Worm (Caenorhabditis elegans): ENCODE results near the gene C55A6.11.
"Not testable (repeated sequence)": the region's sequence is repeated elsewhere in the genome, so short reads cannot be mapped to it uniquely, and the experiment has no call there.

C55A6.11 gene

DNA sequence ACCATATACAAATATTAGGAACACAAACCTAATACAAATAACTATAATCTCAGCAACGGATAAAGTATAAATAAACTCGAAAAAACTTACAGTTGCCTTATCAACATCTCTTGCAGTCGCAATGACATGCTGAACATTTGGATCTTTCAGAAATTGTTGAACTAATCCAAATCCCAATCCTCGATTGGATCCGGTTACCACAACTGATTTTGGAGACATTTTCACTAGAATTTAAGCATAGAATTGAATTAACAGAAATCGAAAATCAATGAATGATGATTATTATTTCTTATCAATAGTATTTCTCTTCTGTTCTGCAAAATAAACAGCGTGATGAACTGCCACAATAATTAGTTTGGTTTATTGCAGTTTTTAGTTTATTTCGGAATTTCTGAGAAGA, at the start of gene C55A6.11, which contains the start of gene C55A6.7:
Gene C55A6.11 (plus strand): TSS at position 301 of the 400 bp plus-strand sequence.
Gene C55A6.7 (minus strand): TSS at position 316 of the 400 bp plus-strand sequence.
- no peak for TF ChIP-seq ahr-1 (tag; optimal IDR thresholded peaks at IDR 0.05)
- no peak for TF ChIP-seq ztf-16 (tag; optimal IDR thresholded peaks at IDR 0.05)
- no peak for TF ChIP-seq fax-1 (tag; optimal IDR thresholded peaks at IDR 0.05)
- no peak for TF ChIP-seq ceh-6 (GFP tag; optimal IDR thresholded peaks at IDR 0.05)
- TF ChIP-seq hlh-8 (tag; optimal IDR thresholded peaks at IDR 0.05) = no peak
- no peak for TF ChIP-seq odd-2 (tag; optimal IDR thresholded peaks at IDR 0.05)
- TF ChIP-seq madf-2 (tag; optimal IDR thresholded peaks at IDR 0.05) = no peak
- TF ChIP-seq unc-42 (tag; optimal IDR thresholded peaks at IDR 0.05) = no peak
- no peak for TF ChIP-seq hlh-15 (tag; optimal IDR thresholded peaks at IDR 0.05)
- no peak for TF ChIP-seq nfya-1 (tag; optimal IDR thresholded peaks at IDR 0.05)
- TF ChIP-seq sox-2 (GFP tag; IDR thresholded peaks at IDR 0.05) = no peak
- TF ChIP-seq C08G9.2 (tag; optimal IDR thresholded peaks at IDR 0.05) = no peak
- TF ChIP-seq C38D4.7 (GFP tag; optimal IDR thresholded peaks at IDR 0.05) = no peak
- TF ChIP-seq unc-86 (tag; optimal IDR thresholded peaks at IDR 0.05) = no peak
- TF ChIP-seq ref-2 (tag; optimal IDR thresholded peaks at IDR 0.05) = no peak
- TF ChIP-seq dve-1 (tag; optimal IDR thresholded peaks at IDR 0.05) = no peak
- no peak for TF ChIP-seq sox-4 (tag; optimal IDR thresholded peaks at IDR 0.05)

DNA sequence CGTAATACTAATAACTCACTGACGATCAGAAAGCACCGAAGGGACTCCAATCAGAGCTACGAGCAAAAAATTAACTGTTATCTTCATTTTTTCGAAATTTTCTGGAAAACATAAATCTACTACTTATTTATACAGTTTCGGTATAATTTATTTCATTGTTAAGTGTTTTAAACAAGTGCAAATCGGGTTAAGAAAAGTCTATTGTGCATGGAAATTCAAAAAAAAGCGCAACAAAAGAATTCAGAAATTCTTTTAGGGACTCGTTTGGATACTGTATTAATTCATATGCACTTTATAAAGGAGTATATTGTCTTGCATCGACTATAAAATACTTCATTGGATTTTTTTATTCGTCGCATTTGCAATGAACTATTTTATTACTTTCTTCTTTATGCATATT, 48.1 kb upstream of the C55A6.11 start, which contains the start of the genes nas-20 and nas-21:
Gene nas-20 (minus strand): TSS at position 101 of the 400 bp plus-strand sequence.
Gene nas-21 (plus strand): TSS at position 356 of the 400 bp plus-strand sequence.
- TF ChIP-seq rnt-1 (tag; optimal IDR thresholded peaks at IDR 0.05) (no peak), ceh-6 (GFP tag; optimal IDR thresholded peaks at IDR 0.05) (no peak), ceh-2 (tag; optimal IDR thresholded peaks at IDR 0.05) (no peak), C38D4.7 (GFP tag; optimal IDR thresholded peaks at IDR 0.05) (no peak), ceh-24 (tag; optimal IDR thresholded peaks at IDR 0.05) (no peak), ceh-48 (tag; optimal IDR thresholded peaks at IDR 0.05) (no peak), elt-4 (tag; optimal IDR thresholded peaks at IDR 0.05) (no peak), ceh-31 (tag; optimal IDR thresholded peaks at IDR 0.05) (no peak), ceh-22 (tag; optimal IDR thresholded peaks at IDR 0.05) (no peak), ets-4 (tag; optimal IDR thresholded peaks at IDR 0.05) (no peak), lim-6 (tag; optimal IDR thresholded peaks at IDR 0.05) (no peak), hlh-15 (tag; optimal IDR thresholded peaks at IDR 0.05) (no peak), fkh-6 (tag; optimal IDR thresholded peaks at IDR 0.05) (no peak)

DNA sequence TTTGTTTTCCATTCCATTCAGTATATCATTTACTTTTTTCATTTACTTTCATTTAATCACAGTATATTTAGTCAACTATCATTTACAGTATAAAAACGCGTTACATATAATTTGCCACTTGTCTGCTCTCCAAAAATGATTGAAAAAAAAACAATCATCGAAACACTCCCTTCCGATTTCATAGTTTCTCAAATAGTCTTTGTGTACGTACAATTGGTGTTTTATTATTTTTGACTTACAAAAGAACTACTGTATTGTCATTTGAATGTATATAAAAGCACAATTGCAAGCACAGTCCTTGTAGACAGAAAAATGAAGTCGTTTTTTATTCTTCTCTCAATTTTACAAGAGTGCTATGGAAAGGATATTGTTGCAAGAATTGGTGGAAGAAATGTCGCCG, 45.9 kb upstream of the C55A6.11 start, which contains the start of gene nas-22:
Gene nas-22 (plus strand): TSS at position 301 of the 400 bp plus-strand sequence.
- TF ChIP-seq zip-5 (tag; optimal IDR thresholded peaks at IDR 0.05) (no peak), ceh-18 (tag; optimal IDR thresholded peaks at IDR 0.05) (no peak), sox-2 (GFP tag; IDR thresholded peaks at IDR 0.05) (no peak), ceh-30 (tag; optimal IDR thresholded peaks at IDR 0.05) (no peak)

DNA sequence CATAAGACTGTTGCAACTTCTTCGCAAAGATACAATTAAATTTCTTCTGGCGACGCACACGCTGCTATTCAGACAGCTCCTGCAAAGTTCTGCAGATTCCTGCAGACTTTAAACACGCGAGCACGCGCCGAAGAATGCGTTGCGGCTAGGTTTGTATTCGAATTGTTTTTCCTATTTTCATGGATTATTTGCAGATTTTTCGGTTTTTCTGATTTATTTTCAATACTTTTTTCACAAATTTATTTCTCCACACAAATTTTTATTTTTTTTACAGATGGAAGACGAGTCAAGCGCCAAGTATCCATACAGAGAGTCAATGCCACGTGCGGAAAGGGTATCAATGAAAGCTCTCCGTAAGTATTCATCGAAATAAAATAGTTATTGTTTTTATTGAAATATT, 44.7 kb upstream of the C55A6.11 start, which contains the start of gene T11F9.7:
Gene T11F9.7 (plus strand): TSS at position 301 of the 400 bp plus-strand sequence.
- not testable (repeated sequence) for TF ChIP-seq sox-4, ceh-48, ttx-3 (tag; optimal IDR thresholded peaks at IDR 0.05)

DNA sequence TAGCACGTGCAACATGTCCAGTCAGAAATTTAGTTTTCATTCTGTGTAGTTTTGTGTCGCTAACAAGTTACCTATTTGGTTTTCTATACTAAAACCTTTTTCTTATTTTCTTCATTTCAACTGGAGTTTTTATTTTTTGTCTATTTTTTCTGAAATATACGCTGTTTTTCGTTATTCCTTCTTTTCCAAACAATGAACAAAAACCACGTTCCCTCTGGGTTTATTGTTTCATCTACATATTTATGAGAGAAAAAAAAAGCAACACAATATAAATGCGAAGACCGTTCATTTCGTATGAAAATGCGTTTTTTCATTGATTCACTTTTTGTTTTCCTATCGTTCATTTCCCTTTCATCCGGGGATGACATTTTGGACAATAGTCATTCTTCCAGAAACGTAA, 40.9 kb upstream of the C55A6.11 start, which contains the start of gene T11F9.22:
Gene T11F9.22 (plus strand): TSS at position 301 of the 400 bp plus-strand sequence.
- TF ChIP-seq ahr-1 (tag; optimal IDR thresholded peaks at IDR 0.05) (no peak), ceh-30 (tag; optimal IDR thresholded peaks at IDR 0.05) (no peak), tbx-2 (tag; optimal IDR thresholded peaks at IDR 0.05) (no peak), dmd-4 (tag; optimal IDR thresholded peaks at IDR 0.05; ENCODE audit: borderline replicate concordance) (no peak), ceh-6 (GFP tag; optimal IDR thresholded peaks at IDR 0.05) (no peak), tbx-7 (tag; optimal IDR thresholded peaks at IDR 0.05) (no peak), hlh-6 (tag; optimal IDR thresholded peaks at IDR 0.05) (no peak), zip-5 (tag; optimal IDR thresholded peaks at IDR 0.05) (no peak)

Measured in whole organism, late embryonic.